Fruit fly (Drosophila melanogaster) Kc167 (cell line): ENCODE data around the gene CCAP-R.

ENCODE experiments used
- Sin3A ChIP-seq: fragments of >200 bp; optimal IDR thresholded peaks from 2 replicates; lab custom pipeline; 2018; ENCODE audit warnings: missing external identifiers
- h ChIP-seq: fragments of >200 bp; optimal IDR thresholded peaks from 3 replicates; lab custom pipeline; 2018; ENCODE audit warnings: missing external identifiers
- insv ChIP-seq: fragments of >200 bp; optimal IDR thresholded peaks from 3 replicates; lab custom pipeline; 2018; ENCODE audit warnings: missing external identifiers
- psq ChIP-seq: fragments of >200 bp; optimal IDR thresholded peaks from 2 replicates; lab custom pipeline; 2017; ENCODE audit warnings: missing external identifiers
- ttk ChIP-seq: sonication (Bioruptor generic); optimal IDR thresholded peaks from 2 replicates; lab custom pipeline; 2017; ENCODE audit warnings: missing external identifiers

DNA sequence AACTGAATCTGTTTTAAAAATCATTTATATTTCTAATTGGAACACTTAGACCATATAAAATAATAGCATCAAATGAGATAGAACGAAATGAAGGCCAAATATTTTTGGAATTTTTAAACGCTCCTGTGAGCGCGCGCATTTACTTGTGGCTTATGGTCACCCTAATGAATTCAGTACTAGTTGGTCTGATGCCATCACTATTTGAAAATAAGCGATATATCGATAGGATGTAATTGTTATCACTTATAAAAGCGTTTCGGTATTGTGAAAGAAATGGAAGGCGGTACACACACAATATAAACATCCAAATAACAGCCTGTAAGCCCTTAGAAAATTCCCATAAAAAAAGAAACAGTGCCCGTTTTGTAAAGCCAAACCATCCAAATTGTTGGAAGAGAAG is 26.7 kb upstream of the CCAP-R start, which contains the start of gene Nf1:
- TF ChIP-seq Sin3A (lab: Kevin White, UChicago) (no peak), insv (lab: Kevin White, UChicago) (no peak), h (lab: Kevin White, UChicago) (no peak), psq (lab: Kevin White, UChicago) (no peak), ttk (lab: Kevin White, UChicago) (no peak)
